Fruit fly (Drosophila melanogaster): ENCODE data around the gene Mpi.
A peak's percentile ranks its signal among the peaks of the same experiment; 100 is the strongest.

Gene Mpi

DNA sequence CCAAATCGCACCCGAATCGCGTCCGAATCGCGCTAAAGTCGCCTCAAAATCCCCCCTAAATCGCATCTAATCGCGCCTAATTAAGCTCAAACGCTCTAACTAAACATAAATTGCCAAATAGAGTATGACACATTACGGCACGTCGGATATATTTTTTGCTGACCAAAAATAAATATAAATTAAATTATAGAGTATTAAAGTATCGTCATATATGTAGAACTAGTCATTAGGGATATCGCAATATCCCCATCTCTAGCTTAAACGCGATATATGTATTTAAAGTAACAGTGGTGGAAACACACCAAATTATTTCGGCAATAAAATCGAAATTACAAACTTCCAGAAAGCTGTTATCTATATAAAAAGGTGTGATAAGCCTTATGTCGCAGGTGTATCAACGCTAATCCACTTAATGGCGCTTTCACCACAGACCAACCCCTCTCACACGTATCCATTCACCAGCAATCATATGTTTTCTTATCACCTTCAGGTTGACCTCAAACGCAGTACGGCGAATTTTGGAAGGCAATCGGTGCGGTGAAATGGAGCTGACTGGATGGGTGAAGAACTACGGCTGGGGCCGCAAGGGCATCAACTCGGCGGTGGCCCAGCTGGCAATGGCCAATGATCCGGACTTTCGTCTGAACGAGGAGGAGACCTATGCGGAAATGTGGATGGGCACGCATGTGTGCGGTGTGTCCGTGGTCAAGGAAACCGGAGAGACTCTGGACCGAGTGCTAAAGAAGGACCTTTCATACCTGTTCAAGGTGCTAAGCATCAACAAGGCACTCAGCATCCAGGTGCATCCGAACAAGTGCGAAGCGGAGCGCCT, at the start of gene Mpi:
TSS of gene Mpi (plus strand) at position 263 of the 832 bp plus-strand sequence.
- TF ChIP-seq bsh (GFP tag; optimal IDR thresholded peaks at IDR 0.05) (peak in 1 of 2 experiments; percentile 42), Scr (GFP tag; IDR thresholded peaks at IDR 0.05; ENCODE audit: partially characterized antibody) (peak; percentile 66), Pdp1 (GFP tag; optimal IDR thresholded peaks at IDR 0.05) (peak in 1 of 2 experiments; percentile 33), CG7928 (GFP tag; optimal IDR thresholded peaks at IDR 0.05) (no peak), CG9797 (GFP tag; optimal IDR thresholded peaks at IDR 0.05) (peak; percentile 6), CG3281 (GFP tag; optimal IDR thresholded peaks at IDR 0.05) (peak; percentile 33), ERR (GFP tag; optimal IDR thresholded peaks at IDR 0.05) (peak; percentile 97), ATbp (GFP tag; optimal IDR thresholded peaks at IDR 0.05) (no peak), sisA (GFP tag; IDR thresholded peaks at IDR 0.05) (no peak), CG15514 (GFP tag; optimal IDR thresholded peaks at IDR 0.05) (peak; percentile 43), hkb (optimal IDR thresholded peaks at IDR 0.05) (no peak), hkb (GFP tag; IDR thresholded peaks at IDR 0.05) (0 out of 2 replicates have a peak, but pooled peaks have one; percentile 25), CG2120 (GFP tag; optimal IDR thresholded peaks at IDR 0.05) (peak; percentile 55), Atf-2 (GFP tag; optimal IDR thresholded peaks at IDR 0.05) (no peak), dm (GFP tag; optimal IDR thresholded peaks at IDR 0.05) (no peak), Rfx (GFP tag; IDR thresholded peaks at IDR 0.05) (peak; percentile 43), NFAT (GFP tag; IDR thresholded peaks at IDR 0.05) (0 out of 2 replicates have a peak, but pooled peaks have one; percentile 10), Xrp1 (GFP tag; IDR thresholded peaks at IDR 0.05) (peak; percentile 49; the same call in 1 of the 2 replicates), tna (GFP tag; IDR thresholded peaks at IDR 0.05; ENCODE audit: partially characterized antibody) (no peak), CG34224 (GFP tag; IDR thresholded peaks at IDR 0.05; ENCODE audit: partially characterized antibody) (peak; percentile 42; the same call in 1 of the 3 replicates), sima (GFP tag; optimal IDR thresholded peaks at IDR 0.05) (no peak), CG2875 (GFP tag; optimal IDR thresholded peaks at IDR 0.05) (peak; percentile 14), pb (GFP tag; optimal IDR thresholded peaks at IDR 0.05) (no peak), chn (GFP tag; optimal IDR thresholded peaks at IDR 0.05) (no peak), CrebB (tag; optimal IDR thresholded peaks at IDR 0.05) (peak; percentile 25), CG30403 (GFP tag; optimal IDR thresholded peaks at IDR 0.05) (peak; percentile 18), CG4820 (GFP tag; optimal IDR thresholded peaks at IDR 0.05) (peak; percentile 7), unc-4 (GFP tag; IDR thresholded peaks at IDR 0.05; ENCODE audit: partially characterized antibody) (peak; percentile 63), CG11093 (GFP tag; IDR thresholded peaks at IDR 0.05) (no peak), zen2 (GFP tag; IDR thresholded peaks at IDR 0.05; ENCODE audit: partially characterized antibody) (no peak), CG34376 (GFP tag; optimal IDR thresholded peaks at IDR 0.05) (peak; percentile 56), ssp (GFP tag; IDR thresholded peaks at IDR 0.05) (peak; percentile 16; the same call in 1 of the 2 replicates), Dbx (GFP tag; IDR thresholded peaks at IDR 0.05) (0 out of 3 replicates have a peak, but pooled peaks have one; percentile 3), abd-A (tag; optimal IDR thresholded peaks at IDR 0.05) (no peak), CG13624 (GFP tag; optimal IDR thresholded peaks at IDR 0.05) (peak; percentile 28), inv (GFP tag; IDR thresholded peaks at IDR 0.05; ENCODE audit: partially characterized antibody) (peak; percentile 44), CG17328 (GFP tag; IDR thresholded peaks at IDR 0.05) (0 out of 2 replicates have a peak, but pooled peaks have one; percentile 12), sr (GFP tag; IDR thresholded peaks at IDR 0.05) (0 out of 3 replicates have a peak, but pooled peaks have one; percentile 7), crp (GFP tag; optimal IDR thresholded peaks at IDR 0.05) (peak in 1 of 2 experiments; percentile 79), Chrac-16 (GFP tag; optimal IDR thresholded peaks at IDR 0.05) (peak; percentile 21), nerfin-1 (tag; optimal IDR thresholded peaks at IDR 0.05) (peak; percentile 8), pzg (GFP tag; optimal IDR thresholded peaks at IDR 0.05) (peak; percentile 54), sug (tag; optimal IDR thresholded peaks at IDR 0.05) (peak; percentile 56), Dll (GFP tag; IDR thresholded peaks at IDR 0.05; ENCODE audit: partially characterized antibody) (peak; percentile 67), CG10654 (GFP tag; optimal IDR thresholded peaks at IDR 0.05) (no peak), CG12219 (GFP tag; optimal IDR thresholded peaks at IDR 0.05) (peak; percentile 11), Dek (tag; optimal IDR thresholded peaks at IDR 0.05) (no peak)

All from whole organism, embryonic.